Worm (Caenorhabditis elegans): ENCODE measurements around the gene Y80D3A.8.

Gene Y80D3A.8

DNA sequence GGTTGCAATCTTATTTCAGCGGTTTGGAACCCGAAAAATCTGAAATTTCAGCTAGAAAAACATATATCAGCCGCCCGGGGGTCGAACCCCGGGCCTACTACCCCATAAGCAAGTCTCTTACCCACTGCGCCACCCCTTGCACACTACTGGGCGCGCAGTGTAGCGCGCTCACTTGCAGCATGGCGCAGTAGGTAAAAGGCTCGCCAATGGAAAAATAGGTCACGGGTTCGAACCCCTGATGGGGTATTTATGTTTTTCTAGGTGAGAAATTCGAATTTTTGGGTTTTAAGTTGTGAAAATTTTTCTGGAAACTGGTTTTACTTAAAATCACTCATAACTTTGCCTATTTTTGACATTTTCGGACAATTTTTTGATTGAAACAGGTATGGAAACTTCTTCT lies 27.9 kb upstream of the Y80D3A.8 start (continued):
- TF ChIP-seq nfya-2 (GFP tag; IDR thresholded peaks at IDR 0.05) (no peak), Y56A3A.18 (GFP tag; IDR thresholded peaks at IDR 0.05) (no peak), F33H1.4 (GFP tag; IDR thresholded peaks at IDR 0.05) (no peak)

DNA sequence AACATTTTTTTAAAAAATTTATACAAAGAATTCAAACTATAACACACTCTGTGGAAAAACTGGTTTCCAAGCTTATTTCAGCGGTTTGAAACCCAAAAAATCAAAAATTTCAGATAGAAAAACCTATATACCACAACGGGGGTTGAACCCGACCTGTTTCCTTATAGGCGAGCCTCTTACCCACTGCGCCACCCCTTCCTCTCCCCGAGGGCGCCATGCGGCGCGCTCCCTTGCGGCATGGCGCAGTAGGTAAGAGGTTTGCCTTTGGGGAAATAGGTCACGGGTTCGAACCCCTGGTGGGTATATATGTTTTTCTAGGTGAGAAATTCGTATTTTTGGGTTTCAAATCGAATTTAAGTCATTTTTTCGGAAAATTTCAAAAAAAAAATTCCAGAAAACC lies 27.3 kb upstream of the Y80D3A.8 start:
- TF ChIP-seq ekl-4 (GFP tag; IDR thresholded peaks at IDR 0.05) = no peak

DNA sequence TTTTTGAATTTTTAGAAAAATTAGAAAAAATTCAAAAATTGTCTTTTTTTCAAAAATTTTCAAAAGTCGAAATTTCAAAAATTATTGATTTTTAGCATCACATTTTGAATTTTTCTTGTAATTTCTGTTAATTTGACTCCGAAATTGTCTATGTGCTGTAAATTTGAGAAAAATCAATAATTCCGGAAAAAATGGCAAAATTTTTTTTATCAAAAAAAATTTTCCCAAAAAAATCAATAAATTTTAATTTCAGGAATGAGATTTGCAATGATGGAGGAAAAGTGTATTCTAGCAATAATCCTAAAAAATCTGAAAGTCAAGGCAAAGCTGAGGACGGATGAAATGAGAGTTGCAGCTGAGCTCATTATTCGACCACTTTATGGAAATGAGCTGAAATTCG lies 23.0 kb upstream of the Y80D3A.8 start:
- no peak for TF ChIP-seq F55B11.4 (tag; optimal IDR thresholded peaks at IDR 0.05; ENCODE audit: borderline replicate concordance, insufficient read depth)
- no peak for TF ChIP-seq ceh-79 (tag; optimal IDR thresholded peaks at IDR 0.05)
- no peak for TF ChIP-seq ceh-100 (GFP tag; IDR thresholded peaks at IDR 0.05)
- no peak for TF ChIP-seq lir-1 (GFP tag; conservative IDR thresholded peaks at IDR 0.05)
- no peak for TF ChIP-seq snpc-3.4 (tag; optimal IDR thresholded peaks at IDR 0.05)
- no peak for TF ChIP-seq egrh-3 (GFP tag; IDR thresholded peaks at IDR 0.05)
- no peak for TF ChIP-seq F10E7.11 (tag; optimal IDR thresholded peaks at IDR 0.05)

DNA sequence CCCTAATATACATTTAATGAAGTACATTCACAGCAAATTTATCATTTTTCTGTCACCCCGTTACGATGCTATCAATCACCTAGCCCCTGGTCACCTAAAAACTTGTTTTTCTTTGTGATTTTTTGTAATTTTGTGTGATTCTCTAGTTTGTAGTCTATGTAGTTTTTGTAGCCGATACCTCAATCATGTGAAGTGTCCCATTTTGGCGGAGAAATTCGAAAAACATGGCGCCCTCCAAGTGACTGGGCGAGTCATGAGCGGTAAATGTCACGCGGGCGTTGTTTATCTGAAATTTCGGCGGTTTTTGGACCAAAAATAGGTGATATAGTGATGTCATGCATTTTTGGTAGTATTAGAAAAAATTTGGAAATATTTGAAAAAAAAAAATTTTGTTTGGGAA lies 9.7 kb upstream of the Y80D3A.8 start:
- TF ChIP-seq unc-62 (GFP tag; optimal IDR thresholded peaks at IDR 0.05) (no peak), K11D2.4 (GFP tag; IDR thresholded peaks at IDR 0.05) (no peak), die-1 (tag; optimal IDR thresholded peaks at IDR 0.05) (no peak), zfh-2 (GFP tag; conservative IDR thresholded peaks at IDR 0.05) (no peak), tbp1 (GFP tag; optimal IDR thresholded peaks at IDR 0.05) (no peak), xnd-1 (tag; optimal IDR thresholded peaks at IDR 0.05) (no peak), snpc-3.4 (tag; optimal IDR thresholded peaks at IDR 0.05) (no peak), zim-3 (tag; optimal IDR thresholded peaks at IDR 0.05) (no peak), nfya-1 (tag; optimal IDR thresholded peaks at IDR 0.05; ENCODE audit: borderline replicate concordance, insufficient read depth) (no peak), F39B2.1 (GFP tag; IDR thresholded peaks at IDR 0.05) (no peak)

DNA sequence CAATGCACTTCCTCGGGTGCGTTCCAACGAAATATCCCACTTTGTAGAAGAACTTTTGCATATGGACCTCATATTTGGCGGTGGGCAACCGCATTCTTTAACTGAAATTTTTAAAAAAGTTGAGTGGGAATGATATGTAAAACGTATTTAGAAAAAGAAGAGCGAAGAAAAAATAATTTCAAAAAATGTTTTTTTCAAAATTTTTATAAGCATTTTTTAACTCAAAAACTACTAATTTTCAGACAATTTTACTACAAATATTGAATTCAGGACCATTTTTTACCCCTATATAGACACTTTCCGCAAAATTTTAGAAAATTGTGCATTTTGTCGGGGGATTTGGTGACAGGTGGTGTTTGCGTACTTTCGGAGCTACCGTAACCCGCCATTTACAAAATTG lies 9.2 kb upstream of the Y80D3A.8 start, which contains the start of gene ptr-22:
TSS of gene ptr-22 (minus strand) at position 101 of the 400 bp plus-strand sequence.
- TF ChIP-seq lsy-27 (tag; optimal IDR thresholded peaks at IDR 0.05; ENCODE audit: borderline replicate concordance, insufficient read depth) (no peak), F10E7.11 (tag; optimal IDR thresholded peaks at IDR 0.05) (no peak), hmg-20 (GFP tag; IDR thresholded peaks at IDR 0.05) (no peak), bed-1 (GFP tag; IDR thresholded peaks at IDR 0.05) (no peak), mxl-1 (tag; optimal IDR thresholded peaks at IDR 0.05) (no peak), nfya-2 (GFP tag; IDR thresholded peaks at IDR 0.05) (no peak), T07F8.4 (tag; optimal IDR thresholded peaks at IDR 0.05) (no peak), F33H1.4 (GFP tag; IDR thresholded peaks at IDR 0.05) (no peak), ekl-4 (GFP tag; IDR thresholded peaks at IDR 0.05) (no peak), madf-6 (GFP tag; IDR thresholded peaks at IDR 0.05) (no peak), B0261.1 (tag; optimal IDR thresholded peaks at IDR 0.05) (no peak), rcor-1 (GFP tag; IDR thresholded peaks at IDR 0.05) (no peak), snpc-1.1 (tag; optimal IDR thresholded peaks at IDR 0.05; ENCODE audit: insufficient read depth) (no peak), sptf-2 (GFP tag; optimal IDR thresholded peaks at IDR 0.05) (no peak), Y53F4B.3 (GFP tag; IDR thresholded peaks at IDR 0.05) (no peak), cebp-2 (GFP tag; IDR thresholded peaks at IDR 0.05) (no peak), K11D2.4 (GFP tag; IDR thresholded peaks at IDR 0.05) (no peak), F23B12.7 (tag; optimal IDR thresholded peaks at IDR 0.05; ENCODE audit: insufficient read depth) (no peak), snpc-3.4 (tag; optimal IDR thresholded peaks at IDR 0.05) (no peak), F52B5.7 (tag; optimal IDR thresholded peaks at IDR 0.05) (no peak)

Data from whole organism, young adult.